Worm (Caenorhabditis elegans): ENCODE data around the gene B0457.2.

ce11 chrII:8973516-8974043, 47.2 kb upstream of the B0457.2 start, which contains the start of gene tomm-40:
- no peak for TF ChIP-seq zip-2 (tag; optimal IDR thresholded peaks at IDR 0.05)
- TF ChIP-seq dmd-8 (GFP tag; IDR thresholded peaks at IDR 0.05), result no peak
- no peak for TF ChIP-seq zag-1 (tag; optimal IDR thresholded peaks at IDR 0.05)
- TF ChIP-seq ZK546.5 (tag; optimal IDR thresholded peaks at IDR 0.05), result no peak
- TF ChIP-seq lsy-2 (tag; optimal IDR thresholded peaks at IDR 0.05), result no peak
- no peak for TF ChIP-seq nhr-10 (tag; optimal IDR thresholded peaks at IDR 0.05)
- TF ChIP-seq nhr-28 (tag; optimal IDR thresholded peaks at IDR 0.05), result no peak
- no peak for TF ChIP-seq nhr-237 (tag; optimal IDR thresholded peaks at IDR 0.05)
- no peak for TF ChIP-seq mdl-1 (tag; optimal IDR thresholded peaks at IDR 0.05)
- no peak for TF ChIP-seq F37D6.2 (tag; optimal IDR thresholded peaks at IDR 0.05)
- TF ChIP-seq ceh-62 (tag; optimal IDR thresholded peaks at IDR 0.05), result no peak
- TF ChIP-seq lin-15B (tag; optimal IDR thresholded peaks at IDR 0.05), result no peak
- no peak for TF ChIP-seq Y105C5A.15 (GFP tag; IDR thresholded peaks at IDR 0.05)
